Fruit fly (Drosophila melanogaster): ENCODE results near the gene Epp.

Epp gene

DNA sequence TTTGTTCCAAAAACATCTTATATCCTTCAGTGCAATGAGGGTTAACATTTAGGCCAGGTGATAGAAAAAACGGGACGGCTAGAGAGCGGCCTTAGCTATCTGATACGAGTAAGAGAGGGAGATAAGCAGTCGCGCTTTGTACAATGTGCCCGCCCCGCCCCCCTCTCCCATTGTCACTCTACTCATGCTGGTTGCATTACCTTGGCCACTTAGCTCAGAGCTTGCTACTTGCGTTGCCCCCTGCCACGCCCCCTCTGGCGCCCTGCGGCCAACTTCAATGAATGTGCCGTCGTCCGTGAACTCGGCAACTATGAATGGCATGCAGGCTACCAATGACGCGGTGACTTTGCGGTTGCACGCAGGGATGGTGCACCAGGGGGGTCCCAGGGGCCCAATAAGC is 21.0 kb downstream of the Epp start:
- TF ChIP-seq fru (GFP tag; optimal IDR thresholded peaks at IDR 0.05) (no peak), jim (GFP tag; optimal IDR thresholded peaks at IDR 0.05) (no peak), Rel (GFP tag; optimal IDR thresholded peaks at IDR 0.05) (no peak), Rel (tag; optimal IDR thresholded peaks at IDR 0.05) (no peak), tai (GFP tag; optimal IDR thresholded peaks at IDR 0.05) (no peak), Hr78 (GFP tag; optimal IDR thresholded peaks at IDR 0.05) (no peak), Hr83 (GFP tag; optimal IDR thresholded peaks at IDR 0.05; ENCODE audit: poor library complexity, severe bottlenecking) (no peak), CrebA (GFP tag; optimal IDR thresholded peaks at IDR 0.05; ENCODE audit: borderline replicate concordance) (no peak), Vsx2 (GFP tag; optimal IDR thresholded peaks at IDR 0.05; ENCODE audit: partially characterized antibody) (no peak), dmrt93B (GFP tag; optimal IDR thresholded peaks at IDR 0.05) (no peak), GATAd (GFP tag; optimal IDR thresholded peaks at IDR 0.05) (no peak), Sp1 (GFP tag; optimal IDR thresholded peaks at IDR 0.05) (no peak), foxo (GFP tag; optimal IDR thresholded peaks at IDR 0.05) (no peak), psq (GFP tag; optimal IDR thresholded peaks at IDR 0.05) (no peak), CG32264 (GFP tag; optimal IDR thresholded peaks at IDR 0.05) (no peak), br (GFP tag; optimal IDR thresholded peaks at IDR 0.05) (no peak)

DNA sequence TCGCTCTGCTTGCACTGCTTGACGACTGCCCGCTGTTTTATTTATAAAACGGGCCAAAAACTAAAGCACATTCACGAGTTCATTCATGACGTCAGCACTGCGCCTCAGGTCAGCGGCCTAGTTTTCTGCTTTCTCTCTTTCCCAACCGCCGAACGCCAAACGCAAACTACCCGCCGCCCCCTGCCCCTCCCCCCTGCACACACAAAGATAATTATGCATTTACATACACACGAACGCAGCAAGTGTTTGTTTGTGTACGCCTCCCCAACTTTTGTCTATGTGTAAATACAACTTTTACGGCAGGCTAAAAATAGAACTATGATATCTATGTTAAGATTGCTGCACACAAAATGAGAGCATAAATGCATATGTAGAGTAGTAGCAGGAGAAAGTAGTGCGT is 21.5 kb downstream of the Epp start:
- TF ChIP-seq Myc (optimal IDR thresholded peaks at IDR 0.05), result no peak
- TF ChIP-seq h (GFP tag; optimal IDR thresholded peaks at IDR 0.05), result no peak
- TF ChIP-seq Rel (GFP tag; optimal IDR thresholded peaks at IDR 0.05), result no peak
- TF ChIP-seq Rel (tag; optimal IDR thresholded peaks at IDR 0.05), result no peak
- no peak for TF ChIP-seq psq (GFP tag; optimal IDR thresholded peaks at IDR 0.05)
- no peak for TF ChIP-seq pan (optimal IDR thresholded peaks at IDR 0.05)
- no peak for TF ChIP-seq Sp1 (GFP tag; optimal IDR thresholded peaks at IDR 0.05)
- no peak for TF ChIP-seq fru (GFP tag; optimal IDR thresholded peaks at IDR 0.05)
- TF ChIP-seq CrebA (GFP tag; optimal IDR thresholded peaks at IDR 0.05; ENCODE audit: borderline replicate concordance), result no peak
- TF ChIP-seq brk (GFP tag; optimal IDR thresholded peaks at IDR 0.05), result no peak
- no peak for TF ChIP-seq N (GFP tag; optimal IDR thresholded peaks at IDR 0.05)
- no peak for TF ChIP-seq lola (GFP tag; optimal IDR thresholded peaks at IDR 0.05)
- TF ChIP-seq sv (GFP tag; optimal IDR thresholded peaks at IDR 0.05), result no peak
- TF ChIP-seq Mio (GFP tag; optimal IDR thresholded peaks at IDR 0.05), result no peak
- TF ChIP-seq usp (GFP tag; optimal IDR thresholded peaks at IDR 0.05), result no peak
- no peak for TF ChIP-seq Dif (GFP tag; optimal IDR thresholded peaks at IDR 0.05; ENCODE audit: partially characterized antibody)
- no peak for TF ChIP-seq Hnf4 (GFP tag; optimal IDR thresholded peaks at IDR 0.05)

DNA sequence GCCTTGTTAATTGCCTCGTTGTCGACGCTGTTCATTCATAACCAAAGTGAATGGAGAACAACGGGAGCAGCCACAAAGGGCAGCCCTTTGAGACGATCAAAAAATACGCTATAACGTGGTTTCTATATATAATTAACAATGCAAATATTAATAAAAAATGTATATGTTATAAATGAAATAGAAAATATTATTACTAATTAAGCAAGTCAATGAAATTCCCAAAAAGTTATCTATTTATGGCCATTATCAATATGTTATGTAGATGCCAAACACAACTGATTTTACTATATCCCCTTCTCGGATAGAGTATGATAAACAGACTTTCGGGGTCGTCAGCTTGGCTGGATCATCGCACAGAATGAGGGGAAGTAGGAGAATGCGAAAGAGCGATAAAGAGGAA is 23.3 kb downstream of the Epp start:
- TF ChIP-seq sv (GFP tag; optimal IDR thresholded peaks at IDR 0.05) (no peak), usp (GFP tag; optimal IDR thresholded peaks at IDR 0.05) (no peak), Hr78 (GFP tag; optimal IDR thresholded peaks at IDR 0.05) (no peak), CG9705 (GFP tag; optimal IDR thresholded peaks at IDR 0.05) (no peak), Sp1 (GFP tag; optimal IDR thresholded peaks at IDR 0.05) (no peak), Jra (GFP tag; optimal IDR thresholded peaks at IDR 0.05) (no peak), fru (GFP tag; optimal IDR thresholded peaks at IDR 0.05) (no peak), sage (GFP tag; optimal IDR thresholded peaks at IDR 0.05) (no peak), Vsx2 (GFP tag; optimal IDR thresholded peaks at IDR 0.05; ENCODE audit: partially characterized antibody) (no peak), pan (optimal IDR thresholded peaks at IDR 0.05) (no peak), HLH106 (tag; optimal IDR thresholded peaks at IDR 0.05) (no peak), CrebA (GFP tag; optimal IDR thresholded peaks at IDR 0.05; ENCODE audit: borderline replicate concordance) (no peak), rgr (GFP tag; optimal IDR thresholded peaks at IDR 0.05) (no peak), CG32264 (GFP tag; optimal IDR thresholded peaks at IDR 0.05) (no peak), brk (GFP tag; optimal IDR thresholded peaks at IDR 0.05) (no peak), lola (GFP tag; optimal IDR thresholded peaks at IDR 0.05) (no peak), Mio (GFP tag; optimal IDR thresholded peaks at IDR 0.05) (no peak), Dfd (GFP tag; optimal IDR thresholded peaks at IDR 0.05) (no peak)

DNA sequence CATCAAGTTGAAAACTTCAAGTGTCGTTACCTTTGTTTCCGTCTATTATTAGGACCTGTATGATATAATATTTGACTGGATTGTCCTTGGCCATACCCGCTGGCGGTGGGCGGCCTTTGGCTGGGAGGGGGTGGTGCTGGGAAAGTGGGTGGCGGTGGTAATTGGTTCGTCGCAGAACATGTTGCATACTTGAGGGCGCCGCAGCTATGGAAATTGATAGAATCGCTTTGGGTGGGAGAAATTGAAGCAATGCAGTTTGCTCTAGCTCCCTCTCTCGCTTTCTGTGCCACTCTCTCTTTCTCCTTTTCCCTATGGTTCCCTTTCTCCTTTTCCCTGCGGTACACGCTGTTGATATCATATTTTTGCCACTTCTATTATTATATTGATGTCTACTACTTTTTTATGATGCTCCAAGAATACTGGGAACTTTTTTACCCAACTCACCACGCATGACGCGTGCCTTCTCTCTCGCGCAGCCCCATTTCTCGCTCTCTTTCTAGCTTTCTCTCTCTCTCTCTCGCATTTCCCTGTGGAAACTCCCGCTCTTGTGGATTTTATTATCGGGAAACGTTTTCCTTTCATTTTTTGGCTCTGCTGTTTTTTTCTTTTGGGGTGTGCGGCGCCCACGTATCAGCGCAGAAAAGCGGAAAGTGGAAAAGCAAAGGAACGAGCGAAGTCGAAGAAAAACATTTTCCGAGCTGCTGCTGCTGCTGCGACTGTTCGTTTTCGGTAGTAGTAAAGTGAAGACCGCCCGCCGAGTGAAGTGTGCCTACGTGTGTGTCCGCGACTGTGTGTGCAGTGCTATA is 27.6 kb downstream of the Epp start:
- TF ChIP-seq jim (GFP tag; optimal IDR thresholded peaks at IDR 0.05) (no peak), CrebA (GFP tag; optimal IDR thresholded peaks at IDR 0.05; ENCODE audit: borderline replicate concordance) (no peak), tai (GFP tag; optimal IDR thresholded peaks at IDR 0.05) (no peak), OdsH (GFP tag; optimal IDR thresholded peaks at IDR 0.05) (no peak), HLH106 (tag; optimal IDR thresholded peaks at IDR 0.05) (no peak), psq (GFP tag; optimal IDR thresholded peaks at IDR 0.05) (no peak), Sp1 (GFP tag; optimal IDR thresholded peaks at IDR 0.05) (no peak), Myc (optimal IDR thresholded peaks at IDR 0.05) (no peak), Hnf4 (GFP tag; optimal IDR thresholded peaks at IDR 0.05) (no peak), Rel (GFP tag; optimal IDR thresholded peaks at IDR 0.05) (no peak), Rel (tag; optimal IDR thresholded peaks at IDR 0.05) (no peak), Hr83 (GFP tag; optimal IDR thresholded peaks at IDR 0.05; ENCODE audit: poor library complexity, severe bottlenecking) (no peak), pan (optimal IDR thresholded peaks at IDR 0.05) (no peak)

All from whole organism, wandering third instar larva.